Worm (Caenorhabditis elegans) whole organism, L4/young adult: Measurements from ENCODE around the gene madf-5.

Experiments used
- dao-5 ChIP-seq: sonication (generic microtip); optimal IDR thresholded peaks from 2 replicates; lab custom pipeline; 2016; ENCODE audit warnings: missing genotype, missing genetic modification characterization, moderate library complexity, missing compliant biosample characterization
- him-1 ChIP-seq: sonication (generic microtip); optimal IDR thresholded peaks from 2 replicates; lab custom pipeline; 2016; ENCODE audit warnings: missing genotype, missing genetic modification reagents, missing genetic modification characterization, missing compliant biosample characterization

DNA sequence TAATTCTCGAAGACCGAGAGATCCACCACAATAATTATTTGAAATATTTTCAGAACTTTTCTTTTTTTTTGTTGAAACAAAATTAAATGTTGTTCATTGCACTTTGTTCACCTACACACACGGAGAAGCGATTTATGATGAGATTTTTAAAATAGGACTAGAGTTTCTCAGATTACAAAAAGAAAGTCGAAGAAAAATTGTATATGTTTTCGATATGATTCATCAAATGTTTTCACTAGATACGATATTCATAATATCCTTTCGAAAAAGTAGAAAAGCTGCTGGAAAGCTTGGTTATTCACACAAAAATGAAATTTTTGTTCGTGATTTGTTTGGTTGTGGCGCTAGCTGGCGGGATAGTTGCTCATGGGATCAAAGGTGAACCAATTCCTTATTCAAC, 48.4 kb upstream of the madf-5 start, which contains the start of gene F57C2.4:
- TF ChIP-seq dao-5 (tag; lab: Kevin White, UChicago) (no peak), him-1 (tag; lab: Kevin White, UChicago) (no peak)
